Fruit fly (Drosophila melanogaster): Measurements from ENCODE around the gene Acbp5.
A peak's percentile ranks its signal among the peaks of the same experiment; 100 is the strongest.

Gene Acbp5

dm6 chr3L:8827133-8827867, 39.0 kb upstream of the Acbp5 start, which contains the start of gene dally (continued):
- peak; percentile 36; the same call in 1 of the 2 replicates for TF ChIP-seq CG11247 (GFP tag; IDR thresholded peaks at IDR 0.05)
- TF ChIP-seq dmrt99B (tag; optimal IDR thresholded peaks at IDR 0.05): peak; percentile 20
- peak; percentile 23 for TF ChIP-seq Nf-YC (tag; optimal IDR thresholded peaks at IDR 0.05)
- peak; percentile 73 for TF ChIP-seq CG10543 (GFP tag; optimal IDR thresholded peaks at IDR 0.05)
- no peak for TF ChIP-seq wor (GFP tag; IDR thresholded peaks at IDR 0.05)
- no peak for TF ChIP-seq pros (GFP tag; optimal IDR thresholded peaks at IDR 0.05)
- peak; percentile 10 for TF ChIP-seq CHES-1-like (GFP tag; optimal IDR thresholded peaks at IDR 0.05)
- peak; percentile 99 for TF ChIP-seq CG3163 (GFP tag; optimal IDR thresholded peaks at IDR 0.05)
- peak; percentile 42 for TF ChIP-seq HHEX (GFP tag; optimal IDR thresholded peaks at IDR 0.05)
- TF ChIP-seq ftz-f1 (GFP tag; optimal IDR thresholded peaks at IDR 0.05): peak; percentile 44
- peak; percentile 42; the same call in 1 of the 2 replicates for TF ChIP-seq unc-4 (GFP tag; IDR thresholded peaks at IDR 0.05; ENCODE audit: partially characterized antibody)
- TF ChIP-seq Nf-YA (GFP tag; IDR thresholded peaks at IDR 0.05): 0 out of 2 replicates have a peak, but pooled peaks have one; percentile 32
- peak; percentile 40 for TF ChIP-seq corto (GFP tag; optimal IDR thresholded peaks at IDR 0.05)
- peak; percentile 34 for TF ChIP-seq gcm (GFP tag; optimal IDR thresholded peaks at IDR 0.05)
- peak; percentile 1 for TF ChIP-seq CG15269 (tag; optimal IDR thresholded peaks at IDR 0.05)
- no peak for TF ChIP-seq Fer2 (tag; optimal IDR thresholded peaks at IDR 0.05)
- peak; percentile 67; the same call in 1 of the 2 replicates for TF ChIP-seq CG7372 (GFP tag; IDR thresholded peaks at IDR 0.05)
- peak; percentile 61; the same call in 1 of the 2 replicates for TF ChIP-seq CG32532 (GFP tag; IDR thresholded peaks at IDR 0.05)
- TF ChIP-seq MTF-1 (GFP tag; optimal IDR thresholded peaks at IDR 0.05; ENCODE audit: borderline replicate concordance): peak; percentile 72
- TF ChIP-seq scrt (GFP tag; optimal IDR thresholded peaks at IDR 0.05): peak; percentile 37
- no peak for TF ChIP-seq phol (tag; optimal IDR thresholded peaks at IDR 0.05)
- no peak for TF ChIP-seq ara (GFP tag; IDR thresholded peaks at IDR 0.05)
- no peak for TF ChIP-seq NfI (GFP tag; optimal IDR thresholded peaks at IDR 0.05)
- peak; percentile 35; the same call in 1 of the 2 replicates for TF ChIP-seq Adf1 (GFP tag; IDR thresholded peaks at IDR 0.05)
- TF ChIP-seq CG13775 (GFP tag; optimal IDR thresholded peaks at IDR 0.05): no peak
- TF ChIP-seq gem (tag; optimal IDR thresholded peaks at IDR 0.05): no peak
- TF ChIP-seq E2f2 (GFP tag; IDR thresholded peaks at IDR 0.05): no peak; the same call in 1 of the 2 replicates
- peak; percentile 46 for TF ChIP-seq lab (GFP tag; optimal IDR thresholded peaks at IDR 0.05)
- TF ChIP-seq C15 (GFP tag; IDR thresholded peaks at IDR 0.05): no peak
- TF ChIP-seq pfk (GFP tag; optimal IDR thresholded peaks at IDR 0.05): peak; percentile 36
- peak; percentile 44 for TF ChIP-seq CG7839 (tag; optimal IDR thresholded peaks at IDR 0.05)
- TF ChIP-seq CG6854 (GFP tag; optimal IDR thresholded peaks at IDR 0.05): no peak
- peak; percentile 3 for TF ChIP-seq CG11398 (GFP tag; optimal IDR thresholded peaks at IDR 0.05)
- TF ChIP-seq CG8359 (GFP tag; optimal IDR thresholded peaks at IDR 0.05; ENCODE audit: borderline replicate concordance): peak; percentile 48
- TF ChIP-seq CG18262 (tag; optimal IDR thresholded peaks at IDR 0.05): peak; percentile 19
- TF ChIP-seq seq (GFP tag; IDR thresholded peaks at IDR 0.05): peak; percentile 48; the same call in 1 of the 2 replicates
- 0 out of 2 replicates have a peak, but pooled peaks have one; percentile 43 for TF ChIP-seq ato (GFP tag; IDR thresholded peaks at IDR 0.05; ENCODE audit: partially characterized antibody)
- TF ChIP-seq otp (GFP tag; IDR thresholded peaks at IDR 0.05): peak; percentile 45; the same call in 2 of the 3 replicates
- TF ChIP-seq CG1603 (tag; optimal IDR thresholded peaks at IDR 0.05): peak; percentile 16
- peak; percentile 42 for TF ChIP-seq jing (GFP tag; optimal IDR thresholded peaks at IDR 0.05)
- TF ChIP-seq CG3281 (GFP tag; optimal IDR thresholded peaks at IDR 0.05): peak; percentile 16
- TF ChIP-seq Fer1 (GFP tag; optimal IDR thresholded peaks at IDR 0.05): peak; percentile 15
- TF ChIP-seq CG15601 (tag; optimal IDR thresholded peaks at IDR 0.05): peak; percentile 28
- peak; percentile 93 for TF ChIP-seq Med (GFP tag)
- peak; percentile 31 for TF ChIP-seq her (GFP tag; optimal IDR thresholded peaks at IDR 0.05)
- peak; percentile 3 for TF ChIP-seq gsb-n (tag; optimal IDR thresholded peaks at IDR 0.05)
- TF ChIP-seq CG14441 (GFP tag; IDR thresholded peaks at IDR 0.05): 0 out of 2 replicates have a peak, but pooled peaks have one; percentile 6

Measured in whole organism, embryonic.